Fruit fly (Drosophila melanogaster) whole organism, pupa: ENCODE measurements around the gene Sik2.

Experiments used
- CG10348 ChIP-seq: fragments of 200-800 bp; sonication (Bioruptor generic); IDR thresholded peaks from 2 replicates; pipeline ENCODE4 v1.3.6; 2022; ENCODE audit warnings: missing biosample characterization, missing genetic modification characterization
- CG12605 ChIP-seq: fragments of 200-800 bp; sonication (Bioruptor generic); IDR thresholded peaks from 2 replicates; pipeline ENCODE4 v1.3.6; 2022; ENCODE audit warnings: missing biosample characterization, missing genetic modification characterization
- CG13204 ChIP-seq: fragments of 200-800 bp; sonication (Bioruptor generic); optimal IDR thresholded peaks from 2 replicates; lab custom pipeline; 2018; ENCODE audit warnings: missing biosample characterization, mild to moderate bottlenecking, missing genetic modification characterization, moderate library complexity
- CG14655 ChIP-seq: fragments of 200-800 bp; sonication (Bioruptor generic); optimal IDR thresholded peaks from 3 replicates; lab custom pipeline; 2017; ENCODE audit warnings: mild to moderate bottlenecking, missing biosample characterization, missing genetic modification reagents, missing genetic modification characterization
- CG15710 ChIP-seq: fragments of 200-800 bp; sonication (Bioruptor generic); optimal IDR thresholded peaks from 2 replicates; lab custom pipeline; 2018; ENCODE audit warnings: missing biosample characterization, mild to moderate bottlenecking, missing genetic modification characterization, moderate library complexity
- CG17806 ChIP-seq: fragments of 200-800 bp; sonication (Bioruptor generic); optimal IDR thresholded peaks from 2 replicates; lab custom pipeline; 2018; ENCODE audit warnings: missing biosample characterization, mild to moderate bottlenecking, missing genetic modification characterization, moderate library complexity
- CG32121 ChIP-seq: fragments of 200-800 bp; sonication (Bioruptor generic); IDR thresholded peaks from 2 replicates; pipeline ENCODE4 v1.3.6; 2022; ENCODE audit warnings: missing biosample characterization, missing genetic modification characterization
- CG34367 ChIP-seq: fragments of 200-800 bp; sonication (Bioruptor generic); optimal IDR thresholded peaks from 2 replicates; lab custom pipeline; 2018; ENCODE audit warnings: missing biosample characterization, mild to moderate bottlenecking, missing genetic modification characterization
- CG4496 ChIP-seq: fragments of 200-800 bp; sonication (Bioruptor generic); IDR thresholded peaks from 3 replicates; pipeline ENCODE4 v1.3.6; 2022; ENCODE audit warnings: missing biosample characterization, missing genetic modification characterization
- CG8159 ChIP-seq: fragments of 200-800 bp; sonication (Bioruptor generic); optimal IDR thresholded peaks from 3 replicates; lab custom pipeline; 2018; ENCODE audit warnings: missing biosample characterization, mild to moderate bottlenecking, missing genetic modification characterization, moderate library complexity
- CG8301 ChIP-seq: fragments of 200-800 bp; sonication (Bioruptor generic); optimal IDR thresholded peaks from 2 replicates; lab custom pipeline; 2018; ENCODE audit warnings: missing biosample characterization, mild to moderate bottlenecking, missing genetic modification characterization
- CG9948 ChIP-seq: fragments of 200-800 bp; sonication (Bioruptor generic); optimal IDR thresholded peaks from 2 replicates; lab custom pipeline; 2018; ENCODE audit warnings: missing biosample characterization, mild to moderate bottlenecking, missing genetic modification characterization, moderate library complexity
- D1 ChIP-seq: fragments of 200-800 bp; sonication (Bioruptor generic); optimal IDR thresholded peaks from 2 replicates; lab custom pipeline; 2018; ENCODE audit warnings: missing biosample characterization, mild to moderate bottlenecking, missing genetic modification characterization, moderate library complexity
- EcR ChIP-seq: fragments of 200-800 bp; sonication (Bioruptor generic); optimal IDR thresholded peaks from 3 replicates; lab custom pipeline; 2019; ENCODE audit warnings: missing biosample characterization, missing genetic modification characterization, mild to moderate bottlenecking, moderate library complexity, missing genetic modification reagents
- Ets98B ChIP-seq: fragments of 200-800 bp; sonication (Bioruptor generic); IDR thresholded peaks from 2 replicates; pipeline ENCODE4 v1.3.6; 2022; ENCODE audit warnings: missing biosample characterization, missing genetic modification characterization
- Pif1A ChIP-seq: fragments of 200-800 bp; sonication (Bioruptor generic); optimal IDR thresholded peaks from 3 replicates; lab custom pipeline; 2016; ENCODE audit warnings: missing biosample characterization, missing genetic modification characterization
- Pif1B ChIP-seq: fragments of 200-800 bp; sonication (Bioruptor generic); optimal IDR thresholded peaks from 3 replicates; lab custom pipeline; 2016; ENCODE audit warnings: missing biosample characterization, missing genetic modification characterization
- Snoo ChIP-seq: fragments of 200-800 bp; sonication (Bioruptor generic); optimal IDR thresholded peaks from 3 replicates; lab custom pipeline; 2017; ENCODE audit warnings: missing biosample characterization, mild to moderate bottlenecking, missing genetic modification characterization, inconsistent platforms
- fd96Ca ChIP-seq: fragments of 200-800 bp; sonication (Bioruptor generic); IDR thresholded peaks from 3 replicates; pipeline ENCODE4 v1.3.6; 2022; ENCODE audit warnings: missing biosample characterization, missing genetic modification characterization
- gl ChIP-seq: fragments of 200-800 bp; sonication (Bioruptor generic); optimal IDR thresholded peaks from 2 replicates; lab custom pipeline; 2018; ENCODE audit warnings: missing biosample characterization, mild to moderate bottlenecking, missing genetic modification characterization
- rn ChIP-seq: fragments of 200-800 bp; sonication (Bioruptor generic); IDR thresholded peaks from 2 replicates; pipeline ENCODE4 v1.3.6; 2022; ENCODE audit warnings: missing biosample characterization, missing genetic modification characterization

Gene Sik2

dm6 chrX:2098267-2098666 is 36.6 kb upstream of the Sik2 start:
- TF ChIP-seq CG14655 (GFP tag; lab: Kevin White, UChicago) (peak; percentile 33), CG32121 (no peak), CG12605 (GFP tag; lab: Robert Waterston, UW) (0 out of 2 replicates have a peak, but pooled peaks have one; percentile 19), CG34367 (tag; lab: Kevin White, UChicago) (no peak), CG8159 (no peak), Ets98B (peak; percentile 36; the same call in 1 of the 2 replicates), D1 (no peak), CG8301 (tag; lab: Kevin White, UChicago) (peak; percentile 35), Pif1B (no peak), CG4496 (0 out of 3 replicates have a peak, but pooled peaks have one; percentile 15), CG17806 (no peak), CG15710 (no peak)
- TF ChIP-seq, all 21 proteins: peak for 5

dm6 chrX:2096341-2096740 is 34.6 kb upstream of the Sik2 start:
- no peak for TF ChIP-seq Ets98B
- TF ChIP-seq rn (GFP tag; lab: Robert Waterston, UW), result no peak
- TF ChIP-seq CG8301 (tag; lab: Kevin White, UChicago), result no peak
- TF ChIP-seq Pif1A (GFP tag; lab: Kevin White, UChicago), result no peak
- TF ChIP-seq CG9948 (tag; lab: Kevin White, UChicago), result no peak
- TF ChIP-seq CG32121, result no peak
- no peak for TF ChIP-seq CG8159
- no peak for TF ChIP-seq CG17806
- no peak for TF ChIP-seq D1
- TF ChIP-seq Snoo (tag; lab: Kevin White, UChicago), result no peak
- TF ChIP-seq gl (tag; lab: Kevin White, UChicago), result no peak
- no peak for TF ChIP-seq CG14655 (GFP tag; lab: Kevin White, UChicago)

- TF ChIP-seq gl (tag; lab: Kevin White, UChicago) (peak; percentile 98), CG12605 (GFP tag; lab: Robert Waterston, UW) (peak; percentile 94), CG32121 (peak; percentile 84), Ets98B (peak; percentile 84), CG15710 (peak; percentile 85), Pif1A (GFP tag; lab: Kevin White, UChicago) (peak; percentile 92), CG9948 (tag; lab: Kevin White, UChicago) (peak; percentile 65), CG34367 (tag; lab: Kevin White, UChicago) (peak; percentile 93), CG14655 (GFP tag; lab: Kevin White, UChicago) (peak; percentile 82), CG13204 (peak; percentile 93), fd96Ca (GFP tag; lab: Robert Waterston, UW) (peak; percentile 85), Snoo (tag; lab: Kevin White, UChicago) (peak; percentile 74), CG10348 (GFP tag; lab: Robert Waterston, UW) (no peak), CG8301 (tag; lab: Kevin White, UChicago) (peak; percentile 66), CG8159 (peak; percentile 85), CG17806 (peak; percentile 76), CG4496 (peak; percentile 96), rn (GFP tag; lab: Robert Waterston, UW) (peak; percentile 81), EcR (GFP tag; lab: Kevin White, UChicago) (peak; percentile 70), D1 (peak; percentile 23), Pif1B (peak; percentile 77)
- TF ChIP-seq, all 21 proteins: peak for 20
Observed at dm6 chrX:2094072-2094761, 32.5 kb upstream of the Sik2 start, which contains the start of gene csw. Gene csw (plus strand): TSS chrX:2094234.

dm6 chrX:2089812-2090211 is 28.1 kb upstream of the Sik2 start:
- TF ChIP-seq CG14655 (GFP tag; lab: Kevin White, UChicago), result peak; percentile 35
- peak; percentile 31 for TF ChIP-seq CG8301 (tag; lab: Kevin White, UChicago)
- no peak for TF ChIP-seq rn (GFP tag; lab: Robert Waterston, UW)
- no peak for TF ChIP-seq CG10348 (GFP tag; lab: Robert Waterston, UW)
- TF ChIP-seq CG8159, result peak; percentile 33
- TF ChIP-seq CG34367 (tag; lab: Kevin White, UChicago), result no peak
- TF ChIP-seq, all 21 proteins: peak for 3

dm6 chrX:2088798-2089197 is 27.1 kb upstream of the Sik2 start:
- 0 out of 2 replicates have a peak, but pooled peaks have one; percentile 7 for TF ChIP-seq Ets98B
- no peak for TF ChIP-seq CG15710

- TF ChIP-seq CG17806, result no peak
- TF ChIP-seq CG14655 (GFP tag; lab: Kevin White, UChicago), result peak; percentile 74
- peak; percentile 32 for TF ChIP-seq Pif1B
- no peak for TF ChIP-seq CG8159
- peak; percentile 75 for TF ChIP-seq CG12605 (GFP tag; lab: Robert Waterston, UW)
- TF ChIP-seq CG15710, result no peak
- 0 out of 2 replicates have a peak, but pooled peaks have one; percentile 48 for TF ChIP-seq rn (GFP tag; lab: Robert Waterston, UW)
- no peak for TF ChIP-seq CG13204
- no peak for TF ChIP-seq EcR (GFP tag; lab: Kevin White, UChicago)
- peak; percentile 57 for TF ChIP-seq CG8301 (tag; lab: Kevin White, UChicago)
- peak; percentile 59 for TF ChIP-seq CG10348 (GFP tag; lab: Robert Waterston, UW)
- TF ChIP-seq gl (tag; lab: Kevin White, UChicago), result no peak
- TF ChIP-seq Snoo (tag; lab: Kevin White, UChicago), result no peak
- TF ChIP-seq Ets98B, result peak; percentile 89
- TF ChIP-seq CG4496, result peak; percentile 92
- TF ChIP-seq Pif1A (GFP tag; lab: Kevin White, UChicago), result peak; percentile 56
- peak; percentile 84 for TF ChIP-seq CG32121
- no peak for TF ChIP-seq CG34367 (tag; lab: Kevin White, UChicago)
- TF ChIP-seq fd96Ca (GFP tag; lab: Robert Waterston, UW), result peak; percentile 89
- no peak for TF ChIP-seq D1
- TF ChIP-seq CG9948 (tag; lab: Kevin White, UChicago), result no peak
Observed at dm6 chrX:2087501-2087900, 25.8 kb upstream of the Sik2 start.
